Worm (Caenorhabditis elegans) whole organism, young adult: ENCODE measurements around the gene R53.5.

Experiments
- bed-2 ChIP-seq: fragments of 200-800 bp; sonication (Bioruptor generic); IDR thresholded peaks from 2 replicates; pipeline ENCODE4 v1.3.6; 2022; ENCODE audit warnings: missing genetic modification reagents, missing genetic modification characterization, missing compliant biosample characterization
- ceh-58 ChIP-seq: fragments of 200-800 bp; sonication (Bioruptor generic); IDR thresholded peaks from 2 replicates; pipeline ENCODE4 v1.3.6; 2022; ENCODE audit warnings: missing genetic modification characterization, missing compliant biosample characterization
- nfya-1 ChIP-seq: sonication (generic microtip); optimal IDR thresholded peaks from 2 replicates; lab custom pipeline; 2017; ENCODE audit warnings: antibody characterized with exemption, missing compliant biosample characterization, missing genetic modification characterization, borderline replicate concordance; ENCODE audit not compliant: insufficient read depth
- snpc-1.1 ChIP-seq: sonication (generic microtip); optimal IDR thresholded peaks from 2 replicates; lab custom pipeline; 2017; ENCODE audit warnings: missing genetic modification characterization, mild to moderate bottlenecking, missing compliant biosample characterization, antibody characterized with exemption, moderate library complexity, missing genotype, missing genetic modification reagents; ENCODE audit not compliant: insufficient read depth
- unc-62 ChIP-seq: fragments of 150-350 bp; optimal IDR thresholded peaks from 2 replicates; lab custom pipeline; 2014; ENCODE audit warnings: missing biosample characterization, missing genetic modification reagents, missing genetic modification characterization

- TF ChIP-seq ceh-58 = no peak
- no peak for TF ChIP-seq unc-62 (GFP tag; lab: Kevin White, UChicago)
- no peak for TF ChIP-seq nfya-1 (tag; lab: Kevin White, UChicago)
- no peak for TF ChIP-seq snpc-1.1 (tag; lab: Kevin White, UChicago)
- no peak for TF ChIP-seq bed-2 (GFP tag; lab: Robert Waterston, UW)
Measured at ce11 chrII:10008552-10008951, 38.3 kb upstream of the R53.5 start.
